Fruit fly (Drosophila melanogaster) whole organism, embryonic: ENCODE data around the gene Pex5.

Experiments used
- Bteb2 ChIP-seq: fragments of 200-800 bp; sonication (Bioruptor generic); optimal IDR thresholded peaks from 2 replicates; lab custom pipeline; 2016; ENCODE audit warnings: missing biosample characterization, missing genetic modification characterization
- C15 ChIP-seq: fragments of 200-800 bp; sonication (Bioruptor generic); IDR thresholded peaks from 3 replicates; pipeline ENCODE4 v1.3.6; 2022; ENCODE audit warnings: missing biosample characterization, missing genetic modification characterization
- CG10565 ChIP-seq: fragments of 200-800 bp; sonication (Bioruptor generic); optimal IDR thresholded peaks from 3 replicates; lab custom pipeline; 2016; ENCODE audit warnings: missing biosample characterization, mild to moderate bottlenecking, missing genetic modification characterization
- CG13287 ChIP-seq: fragments of 200-800 bp; sonication (Bioruptor generic); IDR thresholded peaks from 2 replicates; pipeline ENCODE4 v1.3.6; 2022; ENCODE audit warnings: missing biosample characterization, missing genetic modification characterization; ENCODE audit not compliant: partially characterized antibody
- CG15696 ChIP-seq: fragments of 200-800 bp; sonication (Bioruptor generic); optimal IDR thresholded peaks from 2 replicates; lab custom pipeline; 2019; ENCODE audit warnings: missing biosample characterization, mild to moderate bottlenecking, missing genetic modification characterization, moderate library complexity
- CG16779 ChIP-seq: fragments of 200-800 bp; sonication (Bioruptor generic); IDR thresholded peaks from 2 replicates; pipeline ENCODE4 v1.3.6; 2022; ENCODE audit warnings: missing biosample characterization, missing genetic modification characterization
- CG17912 ChIP-seq: fragments of 200-800 bp; sonication (Bioruptor generic); optimal IDR thresholded peaks from 2 replicates; lab custom pipeline; 2018; ENCODE audit warnings: missing biosample characterization, mild to moderate bottlenecking, missing genetic modification characterization
- CG32767 ChIP-seq: fragments of 200-800 bp; sonication (Bioruptor generic); IDR thresholded peaks from 2 replicates; pipeline ENCODE4 v1.3.6; 2022; ENCODE audit warnings: missing biosample characterization, missing genetic modification characterization
- CG3281 ChIP-seq: fragments of 200-800 bp; sonication (Bioruptor generic); optimal IDR thresholded peaks from 3 replicates; lab custom pipeline; 2017; ENCODE audit warnings: missing biosample characterization, mild to moderate bottlenecking, missing genetic modification characterization
- CG4707 ChIP-seq: fragments of 200-800 bp; sonication (Bioruptor generic); optimal IDR thresholded peaks from 2 replicates; lab custom pipeline; 2018; ENCODE audit warnings: missing biosample characterization, mild to moderate bottlenecking, missing genetic modification characterization, moderate library complexity
- CG6175 ChIP-seq: fragments of 200-800 bp; sonication (Bioruptor generic); IDR thresholded peaks from 3 replicates; pipeline ENCODE4 v1.3.6; 2022; ENCODE audit warnings: missing biosample characterization, missing genetic modification characterization
- D19B ChIP-seq: fragments of 200-800 bp; sonication (Bioruptor generic); optimal IDR thresholded peaks from 2 replicates; lab custom pipeline; 2017; ENCODE audit warnings: missing biosample characterization, mild to moderate bottlenecking, missing genetic modification characterization
- ERR ChIP-seq: fragments of 200-800 bp; sonication (Bioruptor generic); optimal IDR thresholded peaks from 2 replicates; lab custom pipeline; 2016; ENCODE audit warnings: missing biosample characterization, missing genetic modification characterization
- NC2α ChIP-seq: fragments of 200-800 bp; sonication (Bioruptor generic); optimal IDR thresholded peaks from 2 replicates; lab custom pipeline; 2016; ENCODE audit warnings: missing biosample characterization, missing genetic modification characterization
- ac ChIP-seq: fragments of 200-800 bp; sonication (Bioruptor generic); optimal IDR thresholded peaks from 3 replicates; lab custom pipeline; 2017; ENCODE audit warnings: missing biosample characterization, mild to moderate bottlenecking, missing genetic modification characterization
- bcd ChIP-seq: fragments of 200-800 bp; sonication (Bioruptor generic); optimal IDR thresholded peaks from 2 replicates; lab custom pipeline; 2017; ENCODE audit warnings: missing biosample characterization, mild to moderate bottlenecking, missing genetic modification characterization
- chm ChIP-seq: fragments of 200-800 bp; sonication (Bioruptor generic); IDR thresholded peaks from 2 replicates; pipeline ENCODE4 v1.3.6; 2022; ENCODE audit warnings: missing biosample characterization, missing genetic modification characterization
- crp ChIP-seq, 2 experiments: fragments of 200-800 bp; sonication (Bioruptor generic); optimal IDR thresholded peaks; 2 replicates in 1 of 2; 3 replicates in 1 of 2; lab custom pipeline; 2017; ENCODE audit warnings: missing biosample characterization in 2 of 2, missing genetic modification characterization in 2 of 2, mild to moderate bottlenecking in 1 of 2, moderate library complexity in 1 of 2
- dm ChIP-seq: fragments of 200-800 bp; sonication (Bioruptor generic); optimal IDR thresholded peaks from 3 replicates; lab custom pipeline; 2016; ENCODE audit warnings: missing biosample characterization, missing genetic modification characterization
- hth ChIP-seq: fragments of >200 bp; optimal IDR thresholded peaks from 2 replicates; lab custom pipeline; 2017; ENCODE audit warnings: inconsistent platforms
- inv ChIP-seq: fragments of 200-800 bp; sonication (Bioruptor generic); IDR thresholded peaks from 2 replicates; pipeline ENCODE4 v1.3.6; 2022; ENCODE audit warnings: missing biosample characterization, missing genetic modification characterization; ENCODE audit not compliant: partially characterized antibody
- kay ChIP-seq: fragments of 200-800 bp; sonication (Bioruptor generic); optimal IDR thresholded peaks from 2 replicates; lab custom pipeline; 2016; ENCODE audit warnings: missing biosample characterization, missing genetic modification characterization
- lmd ChIP-seq: fragments of 200-800 bp; sonication (Bioruptor generic); IDR thresholded peaks from 2 replicates; pipeline ENCODE4 v1.3.6; 2022; ENCODE audit warnings: missing biosample characterization, missing genetic modification characterization
- lola ChIP-seq, 3 experiments: fragments of >200 bp in 2 of 3; fragments of 200-800 bp in 1 of 3; sonication (Bioruptor generic) in 1 of 3; optimal IDR thresholded peaks; 2 replicates each; lab custom pipeline; 2017 to 2019; ENCODE audit warnings: missing biosample characterization in 3 of 3, missing genetic modification characterization in 3 of 3, mild to moderate bottlenecking in 1 of 3, moderate library complexity in 1 of 3
- otp ChIP-seq: fragments of 200-800 bp; sonication (Bioruptor generic); IDR thresholded peaks from 3 replicates; pipeline ENCODE4, ENCODE4 v1.3.6; 2022; ENCODE audit warnings: missing biosample characterization, missing genetic modification characterization
- pho ChIP-seq: fragments of 200-800 bp; sonication (Bioruptor generic); optimal IDR thresholded peaks from 2 replicates; lab custom pipeline; 2016; ENCODE audit warnings: missing biosample characterization, missing genetic modification characterization
- sqz ChIP-seq: fragments of 200-800 bp; sonication (Bioruptor generic); optimal IDR thresholded peaks from 3 replicates; lab custom pipeline; 2018; ENCODE audit warnings: missing biosample characterization, mild to moderate bottlenecking, missing genetic modification characterization
- stwl ChIP-seq: fragments of 200-800 bp; sonication (Bioruptor generic); optimal IDR thresholded peaks from 3 replicates; lab custom pipeline; 2018; ENCODE audit warnings: missing biosample characterization, mild to moderate bottlenecking, missing genetic modification characterization, moderate library complexity
- tna ChIP-seq: fragments of 200-800 bp; sonication (Bioruptor generic); IDR thresholded peaks from 2 replicates; pipeline ENCODE4 v1.3.6; 2022; ENCODE audit warnings: missing biosample characterization, missing genetic modification characterization; ENCODE audit not compliant: partially characterized antibody
- tup ChIP-seq: fragments of 200-800 bp; sonication (Bioruptor generic); optimal IDR thresholded peaks from 2 replicates; lab custom pipeline; 2016; ENCODE audit warnings: missing biosample characterization, mild to moderate bottlenecking, missing genetic modification characterization, moderate library complexity
- wek ChIP-seq: fragments of 200-800 bp; sonication (Bioruptor generic); optimal IDR thresholded peaks from 3 replicates; lab custom pipeline; 2018; ENCODE audit warnings: missing biosample characterization, mild to moderate bottlenecking, missing genetic modification characterization, moderate library complexity

Gene Pex5

DNA sequence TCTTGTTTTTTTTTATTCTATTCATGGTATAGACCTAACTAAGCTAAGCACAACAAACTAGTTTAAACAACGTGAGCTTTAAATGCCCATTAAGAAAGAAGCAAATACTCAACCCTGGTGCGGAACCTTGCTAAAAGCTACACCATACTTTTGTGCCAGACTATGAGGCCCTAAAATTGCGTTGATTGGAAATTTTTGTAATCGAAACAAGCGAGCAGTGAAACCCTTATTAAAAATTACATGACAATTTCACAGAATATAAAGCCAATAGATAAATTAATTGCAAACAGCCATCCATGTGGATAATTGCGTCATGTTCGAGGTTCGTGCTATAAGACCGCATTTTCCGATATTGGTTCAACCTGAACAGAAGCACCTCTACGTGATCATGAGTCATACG, 49.8 kb downstream of the Pex5 start (continued):
- TF ChIP-seq bcd (GFP tag; lab: Kevin White, UChicago): no peak
- TF ChIP-seq pho: no peak
- no peak for TF ChIP-seq ERR (GFP tag; lab: Kevin White, UChicago)
- no peak for TF ChIP-seq wek (GFP tag; lab: Kevin White, UChicago)
- TF ChIP-seq hth (lab: Kevin White, UChicago): no peak
- TF ChIP-seq NC2α (GFP tag; lab: Kevin White, UChicago): no peak
- TF ChIP-seq crp (GFP tag; optimal IDR thresholded peaks at IDR 0.05; lab: Kevin White, UChicago): no peak
- TF ChIP-seq D19B (GFP tag; lab: Kevin White, UChicago): no peak
- TF ChIP-seq CG32767 (GFP tag; lab: Robert Waterston, UW): no peak
- TF ChIP-seq inv: no peak
- TF ChIP-seq CG16779 (GFP tag; lab: Robert Waterston, UW): no peak
- TF ChIP-seq tup: no peak
- TF ChIP-seq chm (GFP tag; lab: Robert Waterston, UW): no peak
- no peak for TF ChIP-seq dm
- TF ChIP-seq CG3281 (GFP tag; lab: Kevin White, UChicago): no peak
- no peak for TF ChIP-seq CG6175 (GFP tag; lab: Robert Waterston, UW)
- no peak for TF ChIP-seq sqz (GFP tag; lab: Kevin White, UChicago)
- TF ChIP-seq CG17912 (GFP tag; lab: Kevin White, UChicago): no peak
- peak; percentile 67 for TF ChIP-seq kay (GFP tag; lab: Kevin White, UChicago)
- TF ChIP-seq CG15696: no peak
- TF ChIP-seq CG13287 (GFP tag; lab: Robert Waterston, UW): peak; percentile 12; the same call in 1 of the 2 replicates
- peak; percentile 16 for TF ChIP-seq stwl (tag; lab: Kevin White, UChicago)
- TF ChIP-seq ac (GFP tag; lab: Kevin White, UChicago): no peak
- TF ChIP-seq C15 (GFP tag; lab: Robert Waterston, UW): no peak
- TF ChIP-seq tna (GFP tag; lab: Robert Waterston, UW): no peak
- no peak for TF ChIP-seq otp (GFP tag; lab: Robert Waterston, UW)
- TF ChIP-seq CG4707 (GFP tag; lab: Kevin White, UChicago): no peak
- TF ChIP-seq lmd (GFP tag; lab: Robert Waterston, UW): no peak
- no peak for TF ChIP-seq CG10565
- no peak for TF ChIP-seq lola (GFP tag; optimal IDR thresholded peaks at IDR 0.05; lab: Kevin White, UChicago)
- TF ChIP-seq Bteb2: no peak
